Fruit fly (Drosophila melanogaster): ENCODE results near the gene opm.

Gene opm

DNA sequence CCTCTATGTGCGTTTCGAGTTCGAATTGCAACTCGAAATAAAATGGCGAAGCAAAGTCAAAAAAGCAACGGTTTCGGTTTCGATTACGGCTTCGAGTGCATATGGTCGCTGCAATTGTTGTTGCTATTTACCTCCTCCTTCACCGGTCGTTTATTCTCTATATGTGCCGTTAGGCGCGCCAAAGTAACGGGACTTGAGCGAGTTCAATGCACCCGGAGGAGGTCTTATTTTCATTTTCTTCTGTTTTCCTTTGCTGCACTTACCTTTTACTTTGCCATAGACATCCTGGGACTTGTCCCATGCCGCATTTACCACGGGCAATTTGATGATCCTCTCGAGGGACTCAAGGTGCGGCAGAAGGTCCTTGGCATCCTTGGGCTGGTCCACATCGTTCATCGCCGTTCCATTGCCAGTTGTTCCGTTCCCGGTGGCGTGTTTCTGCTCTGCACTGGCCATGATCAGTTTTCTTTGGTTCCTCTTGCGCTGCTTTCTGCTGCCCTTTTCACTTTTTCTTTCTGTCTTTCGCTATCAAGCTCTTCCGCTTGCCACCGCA, 9.3 kb upstream of the opm start:
- no peak for TF ChIP-seq CG5204 (GFP tag; optimal IDR thresholded peaks at IDR 0.05)
- no peak for TF ChIP-seq Mnt (GFP tag; optimal IDR thresholded peaks at IDR 0.05)
- TF ChIP-seq CG33017 (tag; optimal IDR thresholded peaks at IDR 0.05): no peak
- no peak for TF ChIP-seq cic (GFP tag; optimal IDR thresholded peaks at IDR 0.05)
- TF ChIP-seq tj (GFP tag; optimal IDR thresholded peaks at IDR 0.05): peak; percentile 96
- TF ChIP-seq Crg-1 (GFP tag; optimal IDR thresholded peaks at IDR 0.05): no peak
- no peak for TF ChIP-seq Clk (GFP tag; optimal IDR thresholded peaks at IDR 0.05)
- TF ChIP-seq Hr96 (GFP tag; optimal IDR thresholded peaks at IDR 0.05): no peak
- no peak for TF ChIP-seq cnc (optimal IDR thresholded peaks at IDR 0.05)
- TF ChIP-seq ovo (GFP tag; optimal IDR thresholded peaks at IDR 0.05): peak; percentile 100
- TF ChIP-seq CG11617 (GFP tag; optimal IDR thresholded peaks at IDR 0.05): no peak
- TF ChIP-seq CG7101 (tag; optimal IDR thresholded peaks at IDR 0.05): no peak
- peak; percentile 89 for TF ChIP-seq pad (GFP tag; optimal IDR thresholded peaks at IDR 0.05)
- TF ChIP-seq CG14711 (tag; optimal IDR thresholded peaks at IDR 0.05): no peak
- no peak for TF ChIP-seq kay (GFP tag; ENCODE audit: borderline replicate concordance)
- no peak for TF ChIP-seq CG12768 (GFP tag; optimal IDR thresholded peaks at IDR 0.05)
- TF ChIP-seq toe (GFP tag; optimal IDR thresholded peaks at IDR 0.05): no peak
- no peak for TF ChIP-seq CG1620 (GFP tag; optimal IDR thresholded peaks at IDR 0.05)
- peak; percentile 69 for TF ChIP-seq bab1 (GFP tag; optimal IDR thresholded peaks at IDR 0.05)
- TF ChIP-seq CG7045 (GFP tag; optimal IDR thresholded peaks at IDR 0.05): no peak

DNA sequence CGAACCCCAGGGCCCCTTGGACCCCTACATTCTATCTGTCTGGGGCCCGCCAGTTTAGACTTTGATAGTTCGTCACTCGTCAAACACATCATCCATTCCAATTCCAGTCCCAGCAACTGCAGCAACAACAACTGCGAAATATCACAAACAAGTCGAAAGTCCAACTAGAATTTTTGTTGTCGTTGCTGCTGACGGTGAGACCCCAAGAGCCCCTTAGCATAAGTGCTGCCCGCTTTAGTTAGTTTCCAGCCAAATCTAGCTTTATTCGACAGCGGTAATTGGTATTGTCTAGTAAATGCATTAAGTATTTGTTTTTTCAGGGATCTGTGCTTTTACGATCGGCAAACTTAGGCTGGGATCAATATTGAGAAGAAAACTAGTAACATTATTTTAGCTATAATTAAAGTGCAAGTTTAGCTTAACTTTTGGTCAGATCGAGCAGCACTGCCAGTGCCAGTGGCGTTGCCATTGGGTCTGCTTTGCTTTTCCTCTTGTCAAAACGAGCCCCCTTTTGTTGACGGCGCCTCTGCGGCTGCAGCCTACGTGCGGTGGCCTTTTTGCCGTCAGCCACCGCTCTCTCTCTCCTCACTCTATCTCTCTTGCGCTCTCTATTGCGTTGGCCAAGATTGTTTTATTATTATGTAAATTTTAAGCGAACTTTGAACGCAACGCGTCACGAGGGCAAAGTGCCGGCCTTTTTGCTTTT, 8.6 kb upstream of the opm start:
- peak; percentile 78 for TF ChIP-seq toe (GFP tag; optimal IDR thresholded peaks at IDR 0.05)
- TF ChIP-seq CG33017 (tag; optimal IDR thresholded peaks at IDR 0.05): peak; percentile 39
- TF ChIP-seq Clk (GFP tag; optimal IDR thresholded peaks at IDR 0.05): peak; percentile 40
- peak; percentile 71 for TF ChIP-seq tj (GFP tag; optimal IDR thresholded peaks at IDR 0.05)
- TF ChIP-seq CG7045 (GFP tag; optimal IDR thresholded peaks at IDR 0.05): peak; percentile 70
- peak; percentile 77 for TF ChIP-seq CG12768 (GFP tag; optimal IDR thresholded peaks at IDR 0.05)
- TF ChIP-seq Hr96 (GFP tag; optimal IDR thresholded peaks at IDR 0.05): peak; percentile 91
- TF ChIP-seq CG5204 (GFP tag; optimal IDR thresholded peaks at IDR 0.05): peak; percentile 84
- TF ChIP-seq Crg-1 (GFP tag; optimal IDR thresholded peaks at IDR 0.05): peak; percentile 84
- TF ChIP-seq kay (GFP tag; ENCODE audit: borderline replicate concordance): peak; percentile 98
- peak; percentile 87 for TF ChIP-seq CG7101 (tag; optimal IDR thresholded peaks at IDR 0.05)
- TF ChIP-seq cnc (optimal IDR thresholded peaks at IDR 0.05): no peak
- TF ChIP-seq pad (GFP tag; optimal IDR thresholded peaks at IDR 0.05): peak; percentile 56
- TF ChIP-seq cic (GFP tag; optimal IDR thresholded peaks at IDR 0.05): peak; percentile 75
- peak; percentile 59 for TF ChIP-seq ovo (GFP tag; optimal IDR thresholded peaks at IDR 0.05)
- TF ChIP-seq bab1 (GFP tag; optimal IDR thresholded peaks at IDR 0.05): peak; percentile 74
- peak; percentile 93 for TF ChIP-seq CG11617 (GFP tag; optimal IDR thresholded peaks at IDR 0.05)
- TF ChIP-seq CG1620 (GFP tag; optimal IDR thresholded peaks at IDR 0.05): peak; percentile 88
- TF ChIP-seq Mnt (GFP tag; optimal IDR thresholded peaks at IDR 0.05): peak; percentile 75
- peak; percentile 73 for TF ChIP-seq CG14711 (tag; optimal IDR thresholded peaks at IDR 0.05)

DNA sequence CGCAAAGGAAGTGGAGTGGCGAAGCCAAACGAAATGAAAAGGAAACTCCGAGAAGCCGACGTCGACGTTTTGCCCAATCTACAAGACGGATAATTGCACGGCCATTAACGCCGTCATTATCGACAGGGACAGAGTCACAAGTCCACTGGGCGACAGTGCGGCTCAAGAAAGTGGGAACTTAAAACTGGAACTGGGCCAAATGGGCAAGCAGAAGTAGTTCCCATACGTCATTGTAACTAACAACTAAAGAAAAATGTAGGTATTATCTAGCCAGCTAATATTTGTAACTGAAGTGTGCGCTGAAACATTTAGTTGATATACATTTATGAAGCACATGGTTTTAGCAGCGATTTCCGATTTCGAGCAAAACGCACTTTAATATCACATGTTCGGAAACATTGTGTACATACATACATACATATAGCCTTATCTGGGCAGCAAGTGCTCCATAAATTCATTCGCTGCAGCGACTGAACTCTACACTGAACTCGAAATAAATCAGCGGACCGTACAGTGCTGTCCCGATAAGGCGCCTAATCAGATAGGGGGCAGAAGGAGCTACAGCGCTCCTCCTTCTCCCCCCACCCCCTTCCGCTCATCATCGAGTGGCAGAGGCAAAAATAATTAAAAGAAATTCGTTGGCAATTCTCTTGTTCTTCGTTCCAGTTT, 4.7 kb upstream of the opm start:
- TF ChIP-seq CG12768 (GFP tag; optimal IDR thresholded peaks at IDR 0.05) (peak; percentile 39), Clk (GFP tag; optimal IDR thresholded peaks at IDR 0.05) (no peak), CG1620 (GFP tag; optimal IDR thresholded peaks at IDR 0.05) (no peak), tj (GFP tag; optimal IDR thresholded peaks at IDR 0.05) (peak; percentile 12), CG7045 (GFP tag; optimal IDR thresholded peaks at IDR 0.05) (no peak), CG14711 (tag; optimal IDR thresholded peaks at IDR 0.05) (no peak), CG7101 (tag; optimal IDR thresholded peaks at IDR 0.05) (peak; percentile 19), ovo (GFP tag; optimal IDR thresholded peaks at IDR 0.05) (peak; percentile 55), CG33017 (tag; optimal IDR thresholded peaks at IDR 0.05) (no peak), Hr96 (GFP tag; optimal IDR thresholded peaks at IDR 0.05) (no peak), CG11617 (GFP tag; optimal IDR thresholded peaks at IDR 0.05) (peak; percentile 27), toe (GFP tag; optimal IDR thresholded peaks at IDR 0.05) (no peak), CG5204 (GFP tag; optimal IDR thresholded peaks at IDR 0.05) (no peak), cic (GFP tag; optimal IDR thresholded peaks at IDR 0.05) (peak; percentile 50), cnc (optimal IDR thresholded peaks at IDR 0.05) (no peak), Mnt (GFP tag; optimal IDR thresholded peaks at IDR 0.05) (peak; percentile 46), pad (GFP tag; optimal IDR thresholded peaks at IDR 0.05) (no peak), bab1 (GFP tag; optimal IDR thresholded peaks at IDR 0.05) (peak; percentile 23), Crg-1 (GFP tag; optimal IDR thresholded peaks at IDR 0.05) (no peak), kay (GFP tag; ENCODE audit: borderline replicate concordance) (peak; percentile 15)

DNA sequence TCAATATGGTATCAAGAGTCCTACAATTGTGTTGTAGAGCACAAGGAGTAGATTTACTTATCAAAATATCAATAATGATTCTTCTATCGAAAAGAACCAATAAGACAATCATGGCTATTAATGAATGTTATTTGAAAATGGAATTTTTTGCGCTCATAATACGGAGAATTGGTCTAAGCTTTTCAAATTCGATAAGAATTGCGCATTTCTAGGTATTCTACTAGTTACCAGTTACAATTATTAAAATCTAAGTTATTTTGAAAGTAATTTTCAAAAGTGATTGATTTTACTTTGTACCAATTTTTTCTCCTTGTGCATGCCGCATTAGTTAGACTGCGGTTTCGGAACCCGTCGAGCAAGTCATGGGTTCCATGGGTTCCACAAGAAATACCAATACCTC, 3.9 kb upstream of the opm start:
- no peak for TF ChIP-seq pad (GFP tag; optimal IDR thresholded peaks at IDR 0.05)
- TF ChIP-seq tj (GFP tag; optimal IDR thresholded peaks at IDR 0.05): no peak
- no peak for TF ChIP-seq Clk (GFP tag; optimal IDR thresholded peaks at IDR 0.05)
- no peak for TF ChIP-seq CG11617 (GFP tag; optimal IDR thresholded peaks at IDR 0.05)
- no peak for TF ChIP-seq toe (GFP tag; optimal IDR thresholded peaks at IDR 0.05)
- no peak for TF ChIP-seq bab1 (GFP tag; optimal IDR thresholded peaks at IDR 0.05)
- TF ChIP-seq CG14711 (tag; optimal IDR thresholded peaks at IDR 0.05): no peak
- TF ChIP-seq CG12768 (GFP tag; optimal IDR thresholded peaks at IDR 0.05): no peak
- TF ChIP-seq kay (GFP tag; ENCODE audit: borderline replicate concordance): peak; percentile 0

DNA sequence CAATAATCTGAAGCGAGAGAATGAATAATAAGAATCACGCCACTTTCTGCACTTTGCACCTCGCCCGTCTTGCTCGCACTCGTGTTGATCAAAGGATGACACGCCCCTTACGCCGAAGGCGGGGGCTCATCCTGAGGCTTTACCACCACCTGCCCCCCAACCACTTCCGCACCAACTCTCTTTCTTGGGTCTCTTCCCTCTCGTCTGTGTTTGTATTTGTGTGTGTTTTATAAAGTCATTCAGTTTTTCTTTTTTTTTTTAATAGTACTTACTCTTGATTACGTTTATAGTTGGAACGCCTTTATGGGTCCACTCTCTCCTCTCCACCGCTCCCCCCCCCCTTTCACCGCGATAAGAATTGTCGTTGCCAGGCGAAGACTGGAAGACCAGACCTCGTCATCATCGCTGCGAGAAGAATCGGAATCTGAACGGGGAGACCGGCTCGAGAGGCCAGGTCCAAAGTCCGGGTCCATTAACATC, 3.2 kb upstream of the opm start:
- TF ChIP-seq CG5204 (GFP tag; optimal IDR thresholded peaks at IDR 0.05) (peak; percentile 66), tj (GFP tag; optimal IDR thresholded peaks at IDR 0.05) (peak; percentile 88), ovo (GFP tag; optimal IDR thresholded peaks at IDR 0.05) (peak; percentile 75), cnc (optimal IDR thresholded peaks at IDR 0.05) (no peak), toe (GFP tag; optimal IDR thresholded peaks at IDR 0.05) (peak; percentile 64), CG14711 (tag; optimal IDR thresholded peaks at IDR 0.05) (peak; percentile 91), bab1 (GFP tag; optimal IDR thresholded peaks at IDR 0.05) (peak; percentile 98), CG12768 (GFP tag; optimal IDR thresholded peaks at IDR 0.05) (peak; percentile 98), CG1620 (GFP tag; optimal IDR thresholded peaks at IDR 0.05) (peak; percentile 80), Hr96 (GFP tag; optimal IDR thresholded peaks at IDR 0.05) (peak; percentile 83), pad (GFP tag; optimal IDR thresholded peaks at IDR 0.05) (peak; percentile 82), CG7045 (GFP tag; optimal IDR thresholded peaks at IDR 0.05) (peak; percentile 89), CG33017 (tag; optimal IDR thresholded peaks at IDR 0.05) (peak; percentile 88), CG7101 (tag; optimal IDR thresholded peaks at IDR 0.05) (peak; percentile 95), CG11617 (GFP tag; optimal IDR thresholded peaks at IDR 0.05) (peak; percentile 90), Mnt (GFP tag; optimal IDR thresholded peaks at IDR 0.05) (peak; percentile 84), Clk (GFP tag; optimal IDR thresholded peaks at IDR 0.05) (peak; percentile 71), kay (GFP tag; ENCODE audit: borderline replicate concordance) (peak; percentile 95), Crg-1 (GFP tag; optimal IDR thresholded peaks at IDR 0.05) (peak; percentile 88), cic (GFP tag; optimal IDR thresholded peaks at IDR 0.05) (peak; percentile 96)

All from whole organism, adult.